Worm (Caenorhabditis elegans) whole organism, mixed stage, embryonic: ENCODE measurements around the gene T16G12.13.

Source experiments
- M03D4.4 ChIP-seq: sonication (generic microtip); optimal IDR thresholded peaks from 2 replicates; lab custom pipeline; 2017; ENCODE audit warnings: mild to moderate bottlenecking, missing genetic modification characterization, missing compliant biosample characterization
- bed-3 ChIP-seq: fragments of 200-800 bp; sonication (Bioruptor generic); optimal IDR thresholded peaks from 3 replicates; lab custom pipeline; 2018; ENCODE audit warnings: mild to moderate bottlenecking, missing genetic modification characterization, moderate library complexity, missing compliant biosample characterization
- blmp-1 ChIP-seq: fragments of 150-350 bp; optimal IDR thresholded peaks from 2 replicates; lab custom pipeline; 2014; ENCODE audit warnings: missing biosample characterization, missing genetic modification characterization
- ceh-39 ChIP-seq: fragments of 150-350 bp; optimal IDR thresholded peaks from 2 replicates; lab custom pipeline; 2014; ENCODE audit warnings: missing biosample characterization, missing genetic modification characterization
- ceh-43 ChIP-seq: fragments of 200-800 bp; sonication (Bioruptor generic); optimal IDR thresholded peaks from 2 replicates; lab custom pipeline; 2018; ENCODE audit warnings: mild to moderate bottlenecking, missing genetic modification characterization, moderate library complexity, missing compliant biosample characterization
- ceh-83 ChIP-seq: fragments of 200-800 bp; sonication (Bioruptor generic); optimal IDR thresholded peaks from 2 replicates; lab custom pipeline; 2018; ENCODE audit warnings: mild to moderate bottlenecking, missing genetic modification characterization, missing compliant biosample characterization
- ces-1 ChIP-seq: fragments of 150-350 bp; optimal IDR thresholded peaks from 2 replicates; lab custom pipeline; 2014; ENCODE audit warnings: missing biosample characterization, missing genetic modification reagents, missing genetic modification characterization
- cnd-1 ChIP-seq: fragments of 200-800 bp; sonication (Bioruptor generic); optimal IDR thresholded peaks from 2 replicates; lab custom pipeline; 2018; ENCODE audit warnings: mild to moderate bottlenecking, missing genetic modification characterization, missing compliant biosample characterization
- drap-1 ChIP-seq: fragments of 200-800 bp; sonication (Bioruptor generic); optimal IDR thresholded peaks from 3 replicates; lab custom pipeline; 2018; ENCODE audit warnings: mild to moderate bottlenecking, missing genetic modification characterization, missing compliant biosample characterization
- elt-1 ChIP-seq: sonication (generic microtip); optimal IDR thresholded peaks from 2 replicates; lab custom pipeline; 2017; ENCODE audit warnings: missing genetic modification characterization, mild to moderate bottlenecking, missing compliant biosample characterization, antibody characterized with exemption, moderate library complexity, borderline replicate concordance; ENCODE audit not compliant: insufficient read depth
- flh-1 ChIP-seq: fragments of 200-800 bp; sonication (Bioruptor generic); optimal IDR thresholded peaks from 2 replicates; lab custom pipeline; 2018; ENCODE audit warnings: mild to moderate bottlenecking, missing genetic modification characterization, moderate library complexity, missing compliant biosample characterization
- ham-2 ChIP-seq: fragments of 200-800 bp; sonication (Bioruptor generic); optimal IDR thresholded peaks from 2 replicates; lab custom pipeline; 2018; ENCODE audit warnings: mild to moderate bottlenecking, missing genetic modification characterization, missing compliant biosample characterization
- lin-13 ChIP-seq: fragments of 150-350 bp; optimal IDR thresholded peaks from 2 replicates; lab custom pipeline; 2014; ENCODE audit warnings: missing biosample characterization, missing genetic modification characterization
- lin-32 ChIP-seq: fragments of 200-800 bp; sonication (Bioruptor generic); optimal IDR thresholded peaks from 2 replicates; lab custom pipeline; 2018; ENCODE audit warnings: mild to moderate bottlenecking, missing genetic modification characterization, missing compliant biosample characterization
- lsy-2 ChIP-seq: fragments of 150-350 bp; optimal IDR thresholded peaks from 2 replicates; lab custom pipeline; 2014; ENCODE audit warnings: missing biosample characterization, missing genetic modification characterization
- mab-5 ChIP-seq: fragments of 150-350 bp; optimal IDR thresholded peaks from 2 replicates; lab custom pipeline; 2014; ENCODE audit warnings: missing biosample characterization, missing genetic modification characterization
- mep-1 ChIP-seq: fragments of 150-350 bp; optimal IDR thresholded peaks from 2 replicates; lab custom pipeline; 2017; ENCODE audit warnings: missing biosample characterization, missing genetic modification reagents, missing genetic modification characterization, inconsistent platforms
- mls-2 ChIP-seq: sonication (generic microtip); optimal IDR thresholded peaks from 2 replicates; lab custom pipeline; 2016; ENCODE audit warnings: mild to moderate bottlenecking, missing genetic modification characterization, moderate library complexity, missing compliant biosample characterization
- nhr-12 ChIP-seq: fragments of 150-350 bp; optimal IDR thresholded peaks from 2 replicates; lab custom pipeline; 2014; ENCODE audit warnings: missing biosample characterization, missing genetic modification characterization
- nhr-2 ChIP-seq: fragments of 150-350 bp; optimal IDR thresholded peaks from 2 replicates; lab custom pipeline; 2014; ENCODE audit warnings: missing biosample characterization, missing genetic modification characterization
- nhr-28 ChIP-seq: fragments of 150-350 bp; optimal IDR thresholded peaks from 2 replicates; lab custom pipeline; 2014; ENCODE audit warnings: missing biosample characterization, missing genetic modification characterization
- sem-2 ChIP-seq: fragments of 200-800 bp; sonication (Bioruptor generic); optimal IDR thresholded peaks from 2 replicates; lab custom pipeline; 2018; ENCODE audit warnings: mild to moderate bottlenecking, missing genetic modification characterization, missing compliant biosample characterization
- snpc-4 ChIP-seq: fragments of 150-350 bp; optimal IDR thresholded peaks from 2 replicates; lab custom pipeline; 2014; ENCODE audit warnings: missing biosample characterization, missing genetic modification characterization
- sptf-1 ChIP-seq: sonication (generic microtip); optimal IDR thresholded peaks from 2 replicates; lab custom pipeline; 2017; ENCODE audit warnings: mild to moderate bottlenecking, missing genetic modification characterization, moderate library complexity, missing compliant biosample characterization
- unc-120 ChIP-seq: sonication (generic microtip); optimal IDR thresholded peaks from 2 replicates; lab custom pipeline; 2017; ENCODE audit warnings: missing genetic modification characterization, missing compliant biosample characterization; ENCODE audit not compliant: poor library complexity, severe bottlenecking
- unc-39 ChIP-seq: fragments of 150-350 bp; optimal IDR thresholded peaks from 2 replicates; lab custom pipeline; 2014; ENCODE audit warnings: missing biosample characterization, missing genetic modification characterization
- unc-62 ChIP-seq: fragments of 150-350 bp; optimal IDR thresholded peaks from 2 replicates; lab custom pipeline; 2014; ENCODE audit warnings: missing biosample characterization, missing genetic modification reagents, missing genetic modification characterization

The T16G12.13 gene

DNA sequence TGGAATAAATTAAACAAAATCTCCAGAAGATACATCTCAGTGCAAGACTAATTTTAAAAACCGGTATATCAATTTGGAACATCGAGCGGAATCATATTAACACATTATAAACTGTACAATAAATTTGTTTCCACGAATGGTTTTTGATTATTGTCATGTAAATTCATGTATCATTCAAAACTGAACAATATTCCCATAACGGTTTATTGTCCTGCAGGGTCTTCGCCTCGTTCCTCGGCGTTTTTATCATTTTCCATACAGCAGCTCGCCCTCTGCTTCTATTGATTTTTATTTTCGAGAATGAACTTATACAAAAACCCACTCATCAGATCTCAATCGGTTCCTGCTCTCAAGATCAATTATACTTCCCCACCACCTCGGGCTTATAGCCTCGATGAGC, 1.7 kb upstream of the T16G12.13 start, which contains the start of gene T16G12.8:
TSS of gene T16G12.8 (plus strand) at position 301 of the 400 bp plus-strand sequence.
- TF ChIP-seq ceh-43 (GFP tag; lab: Kevin White, UChicago) (no peak), sem-2 (GFP tag; lab: Kevin White, UChicago) (no peak), mep-1 (tag; lab: Kevin White, UChicago) (no peak), blmp-1 (no peak), lsy-2 (no peak), ceh-83 (no peak), ces-1 (GFP tag; lab: Kevin White, UChicago) (no peak), ceh-39 (no peak), sptf-1 (tag; lab: Kevin White, UChicago) (no peak), lin-32 (GFP tag; lab: Kevin White, UChicago) (no peak), ham-2 (GFP tag; lab: Kevin White, UChicago) (no peak)

DNA sequence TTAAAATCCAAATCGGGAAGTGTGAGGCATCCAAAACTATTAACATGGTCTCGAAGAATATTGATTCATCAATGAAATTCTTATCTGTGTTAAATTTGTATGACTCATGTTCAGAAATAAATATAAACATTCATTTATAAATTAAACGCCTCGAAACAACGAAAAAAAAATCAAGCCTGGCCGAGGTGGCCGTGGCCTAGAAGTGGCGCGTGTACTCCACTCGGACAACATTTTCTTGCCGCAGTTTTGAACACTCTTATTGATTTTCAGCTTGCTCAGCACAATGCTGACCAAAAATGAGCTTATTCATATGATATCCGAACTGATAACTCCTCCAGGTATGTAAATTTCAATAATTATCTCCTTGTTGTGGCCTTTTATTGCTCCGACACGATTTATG, 3.5 kb downstream of the T16G12.13 start, which contains the start of gene ekl-6:
TSS of gene ekl-6 (plus strand) at position 265 of the 400 bp plus-strand sequence.
- no peak for TF ChIP-seq ceh-83
- peak; percentile 4 for TF ChIP-seq cnd-1 (tag; lab: Kevin White, UChicago)
- TF ChIP-seq flh-1 (GFP tag; lab: Kevin White, UChicago), result no peak
- TF ChIP-seq mls-2 (tag; lab: Kevin White, UChicago), result no peak
- peak; percentile 5 for TF ChIP-seq sptf-1 (tag; lab: Kevin White, UChicago)
- TF ChIP-seq, all 35 proteins: peak for 2

DNA sequence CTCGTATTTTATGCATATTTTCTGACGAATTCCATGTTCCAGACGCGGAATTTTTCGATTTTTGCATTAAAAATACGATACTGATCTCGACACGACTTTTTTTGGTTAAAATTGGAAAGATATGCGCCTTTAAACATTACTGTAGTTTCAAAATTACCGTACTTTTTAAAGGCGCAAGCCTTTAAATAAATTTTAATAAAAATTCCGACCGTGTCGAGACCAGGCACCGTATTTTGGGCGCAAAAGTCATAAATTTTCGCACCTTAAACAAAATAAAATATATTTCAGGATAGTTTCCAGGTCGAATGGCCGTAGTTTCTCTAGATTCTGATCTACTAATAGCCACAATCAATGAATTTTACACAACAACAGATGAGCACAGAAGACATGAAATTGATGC, 8.6 kb downstream of the T16G12.13 start, which contains the start of gene T16G12.6:
TSS of gene T16G12.6 (plus strand) at position 301 of the 400 bp plus-strand sequence.
- TF ChIP-seq unc-62 (GFP tag; lab: Kevin White, UChicago) (no peak), sem-2 (GFP tag; lab: Kevin White, UChicago) (no peak), ham-2 (GFP tag; lab: Kevin White, UChicago) (no peak), snpc-4 (tag; lab: Kevin White, UChicago) (no peak), M03D4.4 (tag; lab: Kevin White, UChicago) (no peak), nhr-28 (tag; lab: Kevin White, UChicago) (no peak), unc-120 (tag; lab: Kevin White, UChicago) (no peak), mep-1 (tag; lab: Kevin White, UChicago) (no peak), unc-39 (tag; lab: Kevin White, UChicago) (no peak), ces-1 (GFP tag; lab: Kevin White, UChicago) (no peak), lsy-2 (no peak)
- TF ChIP-seq, all 35 proteins: peak for 0

DNA sequence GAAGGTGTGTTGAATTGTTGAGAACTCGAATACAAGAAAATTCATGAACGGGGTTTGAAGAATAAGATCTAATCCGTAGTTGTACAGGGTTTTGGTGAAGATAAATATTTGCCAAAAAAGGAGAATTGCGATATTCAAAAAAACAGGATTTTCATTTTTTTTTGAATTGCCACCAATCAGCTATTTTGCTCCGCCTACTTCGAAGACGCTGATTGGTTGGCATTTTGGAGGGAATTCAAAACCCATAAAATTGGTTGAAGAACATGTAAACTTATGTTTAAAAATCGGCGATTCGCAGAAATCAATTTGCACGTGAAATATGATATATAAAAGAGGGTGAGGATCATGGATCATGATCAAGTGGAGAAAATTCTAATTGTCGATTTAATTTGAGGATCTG, 15.4 kb downstream of the T16G12.13 start:
- TF ChIP-seq drap-1 (GFP tag; lab: Kevin White, UChicago), result no peak
- TF ChIP-seq ceh-83, result no peak
- no peak for TF ChIP-seq bed-3
- no peak for TF ChIP-seq elt-1 (tag; lab: Kevin White, UChicago)
- no peak for TF ChIP-seq ceh-43 (GFP tag; lab: Kevin White, UChicago)
- TF ChIP-seq mep-1 (tag; lab: Kevin White, UChicago), result no peak
- no peak for TF ChIP-seq unc-120 (tag; lab: Kevin White, UChicago)

DNA sequence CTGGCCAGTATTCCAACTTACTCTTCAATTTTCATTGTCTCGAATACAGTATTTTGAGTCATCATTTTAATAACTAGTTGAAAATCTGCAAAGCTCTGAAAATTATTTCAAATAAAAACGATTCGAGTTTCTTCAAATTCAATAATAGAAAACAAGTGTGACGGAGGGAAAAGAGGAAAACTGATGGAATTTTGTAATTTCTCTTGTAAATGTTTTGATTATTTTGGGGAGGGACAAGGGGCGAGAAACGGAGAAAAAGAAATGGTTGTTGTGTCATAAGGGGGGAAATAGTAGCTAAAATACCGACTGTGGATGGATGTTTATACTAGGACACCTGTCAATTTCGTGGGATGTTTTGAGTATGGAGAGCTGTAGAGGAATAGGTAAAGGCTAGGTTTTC, 17.5 kb downstream of the T16G12.13 start, which contains the start of gene T16G12.9:
TSS of gene T16G12.9 (minus strand) at position 101 of the 400 bp plus-strand sequence.
- TF ChIP-seq bed-3, result no peak
- TF ChIP-seq nhr-12 (tag; lab: Kevin White, UChicago), result no peak
- no peak for TF ChIP-seq lin-13
- TF ChIP-seq M03D4.4 (tag; lab: Kevin White, UChicago), result no peak
- no peak for TF ChIP-seq ceh-83
- no peak for TF ChIP-seq mab-5 (tag; lab: Kevin White, UChicago)
- no peak for TF ChIP-seq unc-39 (tag; lab: Kevin White, UChicago)
- TF ChIP-seq sem-2 (GFP tag; lab: Kevin White, UChicago), result no peak
- no peak for TF ChIP-seq nhr-2 (tag; lab: Kevin White, UChicago)
- TF ChIP-seq, all 35 proteins: peak for 0

DNA sequence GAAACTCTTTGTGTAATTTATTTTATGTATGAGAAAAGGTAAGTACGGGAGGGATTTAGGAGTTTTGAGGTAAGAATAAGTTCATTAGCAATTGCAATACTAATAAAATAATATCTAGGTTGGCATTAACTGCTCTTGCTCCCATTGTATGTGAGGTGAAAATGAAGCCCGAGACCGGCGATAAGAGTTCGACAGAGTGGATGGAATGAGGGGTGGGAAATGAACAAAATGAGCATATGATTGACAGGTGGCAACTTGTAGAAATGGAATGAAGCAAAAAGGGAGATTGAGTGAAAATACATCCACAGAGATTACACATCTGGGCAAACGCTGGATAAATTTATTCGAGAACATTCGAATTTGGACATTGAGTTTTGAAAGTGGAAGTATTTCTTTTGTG, 18.1 kb downstream of the T16G12.13 start:
- TF ChIP-seq cnd-1 (tag; lab: Kevin White, UChicago) (no peak), M03D4.4 (tag; lab: Kevin White, UChicago) (no peak), ham-2 (GFP tag; lab: Kevin White, UChicago) (no peak), ceh-43 (GFP tag; lab: Kevin White, UChicago) (no peak), flh-1 (GFP tag; lab: Kevin White, UChicago) (no peak), sem-2 (GFP tag; lab: Kevin White, UChicago) (no peak), ceh-39 (no peak), mls-2 (tag; lab: Kevin White, UChicago) (no peak)
